Worm (Caenorhabditis elegans): ENCODE results near the gene smf-1.

ce11 chrX:6725260-6725718 lies 2.4 kb upstream of the smf-1 start, which contains the start of gene slc-25A10:
- no peak for TF ChIP-seq ama-1 (optimal IDR thresholded peaks at IDR 0.05)
- no peak for TF ChIP-seq hmbx-1 (tag; optimal IDR thresholded peaks at IDR 0.05)
- TF ChIP-seq aly-1 (tag; optimal IDR thresholded peaks at IDR 0.05), result no peak
- no peak for TF ChIP-seq hmg-4 (GFP tag; optimal IDR thresholded peaks at IDR 0.05)
- TF ChIP-seq sea-1 (GFP tag; conservative IDR thresholded peaks at IDR 0.05), result no peak
- TF ChIP-seq flt-1 (GFP tag; IDR thresholded peaks at IDR 0.05), result no peak
- TF ChIP-seq tbx-37 (GFP tag; conservative IDR thresholded peaks at IDR 0.05), result no peak
- no peak for TF ChIP-seq F13C5.2 (tag; optimal IDR thresholded peaks at IDR 0.05)

Measured in whole organism, early embryonic.